Worm (Caenorhabditis elegans) whole organism, late embryonic: ENCODE results near the gene T07C4.12.

Source experiments
- C08G9.2 ChIP-seq: sonication (generic microtip); optimal IDR thresholded peaks from 2 replicates; lab custom pipeline; 2016; ENCODE audit warnings: mild to moderate bottlenecking, missing genetic modification characterization, moderate library complexity, missing compliant biosample characterization
- C38D4.7 ChIP-seq: fragments of 200-800 bp; sonication (Bioruptor generic); optimal IDR thresholded peaks from 2 replicates; lab custom pipeline; 2018; ENCODE audit warnings: mild to moderate bottlenecking, missing genetic modification characterization, moderate library complexity, missing compliant biosample characterization
- K02D7.2 ChIP-seq: sonication (generic microtip); optimal IDR thresholded peaks from 2 replicates; lab custom pipeline; 2017; ENCODE audit warnings: mild to moderate bottlenecking, missing genetic modification characterization, missing compliant biosample characterization
- K09A11.1 ChIP-seq: sonication (generic microtip); optimal IDR thresholded peaks from 2 replicates; lab custom pipeline; 2017; ENCODE audit warnings: antibody characterized with exemption, mild to moderate bottlenecking, missing genetic modification characterization, missing compliant biosample characterization; ENCODE audit not compliant: insufficient read depth
- Y22D7AL.16 ChIP-seq: sonication (generic microtip); optimal IDR thresholded peaks from 2 replicates; lab custom pipeline; 2016; ENCODE audit warnings: missing genetic modification characterization, missing compliant biosample characterization
- ceh-14 ChIP-seq: sonication (generic microtip); optimal IDR thresholded peaks from 2 replicates; lab custom pipeline; 2016; ENCODE audit warnings: missing genotype, missing genetic modification characterization, missing compliant biosample characterization
- ceh-18 ChIP-seq: sonication (generic microtip); optimal IDR thresholded peaks from 2 replicates; lab custom pipeline; 2016; ENCODE audit warnings: missing genetic modification characterization, missing compliant biosample characterization
- ceh-31 ChIP-seq: sonication (generic microtip); optimal IDR thresholded peaks from 2 replicates; lab custom pipeline; 2016; ENCODE audit warnings: missing genetic modification characterization, missing compliant biosample characterization
- ceh-34 ChIP-seq: sonication (generic microtip); optimal IDR thresholded peaks from 2 replicates; lab custom pipeline; 2016; ENCODE audit warnings: mild to moderate bottlenecking, missing genetic modification characterization, missing compliant biosample characterization
- ceh-45 ChIP-seq: fragments of 200-800 bp; sonication (Bioruptor generic); IDR thresholded peaks from 2 replicates; pipeline ENCODE4 v1.3.6; 2022; ENCODE audit warnings: missing genetic modification reagents, missing genetic modification characterization, missing compliant biosample characterization
- ceh-48 ChIP-seq: sonication (generic microtip); optimal IDR thresholded peaks from 2 replicates; lab custom pipeline; 2016; ENCODE audit warnings: missing genetic modification characterization, inconsistent platforms, missing compliant biosample characterization
- ceh-6 ChIP-seq: fragments of 200-800 bp; sonication (Bioruptor generic); optimal IDR thresholded peaks from 2 replicates; lab custom pipeline; 2018; ENCODE audit warnings: mild to moderate bottlenecking, missing genetic modification characterization, missing compliant biosample characterization
- dve-1 ChIP-seq: sonication (generic microtip); optimal IDR thresholded peaks from 2 replicates; lab custom pipeline; 2017; ENCODE audit warnings: antibody characterized with exemption, mild to moderate bottlenecking, missing genetic modification characterization, missing compliant biosample characterization
- elt-2 ChIP-seq: sonication (generic microtip); optimal IDR thresholded peaks from 2 replicates; lab custom pipeline; 2016; ENCODE audit warnings: missing genetic modification reagents, missing genetic modification characterization, missing compliant biosample characterization
- ets-4 ChIP-seq: sonication (generic microtip); optimal IDR thresholded peaks from 2 replicates; lab custom pipeline; 2016; ENCODE audit warnings: missing genetic modification characterization, missing compliant biosample characterization
- hlh-15 ChIP-seq: sonication (generic microtip); optimal IDR thresholded peaks from 2 replicates; lab custom pipeline; 2016; ENCODE audit warnings: missing genetic modification characterization, missing compliant biosample characterization
- hlh-30 ChIP-seq: sonication (generic microtip); optimal IDR thresholded peaks from 2 replicates; lab custom pipeline; 2017; ENCODE audit warnings: antibody characterized with exemption, missing genetic modification characterization, missing compliant biosample characterization; ENCODE audit not compliant: insufficient read depth
- madf-2 ChIP-seq: sonication (generic microtip); optimal IDR thresholded peaks from 2 replicates; lab custom pipeline; 2017; ENCODE audit warnings: missing genetic modification characterization, missing compliant biosample characterization
- nfya-1 ChIP-seq: sonication (generic microtip); optimal IDR thresholded peaks from 2 replicates; lab custom pipeline; 2017; ENCODE audit warnings: missing genetic modification characterization, mild to moderate bottlenecking, missing compliant biosample characterization, antibody characterized with exemption, moderate library complexity
- pag-3 ChIP-seq: sonication (generic microtip); optimal IDR thresholded peaks from 2 replicates; lab custom pipeline; 2016; ENCODE audit warnings: missing compliant biosample characterization, missing genetic modification characterization, borderline replicate concordance
- pax-1 ChIP-seq: fragments of 150-350 bp; optimal IDR thresholded peaks from 2 replicates; lab custom pipeline; 2014; ENCODE audit warnings: missing biosample characterization, missing genetic modification characterization
- pha-2 ChIP-seq: sonication (generic microtip); optimal IDR thresholded peaks from 2 replicates; lab custom pipeline; 2017; ENCODE audit warnings: mild to moderate bottlenecking, missing genetic modification characterization, missing compliant biosample characterization
- ref-2 ChIP-seq: sonication (generic microtip); optimal IDR thresholded peaks from 2 replicates; lab custom pipeline; 2016; ENCODE audit warnings: missing genetic modification characterization, missing compliant biosample characterization
- sox-2 ChIP-seq: fragments of 200-800 bp; sonication (Bioruptor generic); IDR thresholded peaks from 2 replicates; pipeline ENCODE4 v1.3.6; 2022; ENCODE audit warnings: missing genetic modification reagents, missing genetic modification characterization, missing compliant biosample characterization
- sox-4 ChIP-seq: sonication (generic microtip); optimal IDR thresholded peaks from 2 replicates; lab custom pipeline; 2017; ENCODE audit warnings: mild to moderate bottlenecking, missing genetic modification characterization, inconsistent platforms, missing compliant biosample characterization
- syd-9 ChIP-seq: sonication (generic microtip); optimal IDR thresholded peaks from 2 replicates; lab custom pipeline; 2016; ENCODE audit warnings: mild to moderate bottlenecking, missing genetic modification characterization, moderate library complexity, missing compliant biosample characterization
- ttx-3 ChIP-seq: sonication (generic microtip); optimal IDR thresholded peaks from 2 replicates; lab custom pipeline; 2016; ENCODE audit warnings: missing genetic modification reagents, missing genetic modification characterization, missing compliant biosample characterization
- unc-3 ChIP-seq, 2 experiments: fragments of 200-800 bp in 1 of 2; sonication (Bioruptor generic) in 1 of 2; sonication (generic microtip) in 1 of 2; conservative IDR thresholded peaks in 1 of 2; optimal IDR thresholded peaks in 1 of 2; 2 replicates each; pipeline versions ENCODE4 v1.3.6 to Lab custom; 2016 to 2022; ENCODE audit warnings: missing compliant biosample characterization in 2 of 2, missing genetic modification characterization in 2 of 2, missing genetic modification reagents in 1 of 2
- unc-42 ChIP-seq: sonication (generic microtip); optimal IDR thresholded peaks from 2 replicates; lab custom pipeline; 2016; ENCODE audit warnings: missing genotype, missing genetic modification characterization, missing compliant biosample characterization
- unc-55 ChIP-seq: sonication (generic microtip); optimal IDR thresholded peaks from 2 replicates; lab custom pipeline; 2017; ENCODE audit warnings: missing biosample characterization, missing genetic modification reagents, missing genetic modification characterization
- ztf-16 ChIP-seq: sonication (generic microtip); optimal IDR thresholded peaks from 2 replicates; lab custom pipeline; 2017; ENCODE audit warnings: missing genetic modification characterization, missing compliant biosample characterization

Gene T07C4.12

ce11 chrIII:10329811-10330210, 2.6 kb downstream of the T07C4.12 start:
- TF ChIP-seq elt-2 (tag; lab: Kevin White, UChicago) (peak; percentile 52), nfya-1 (tag; lab: Kevin White, UChicago) (no peak)

ce11 chrIII:10328565-10329541, 3.6 kb downstream of the T07C4.12 start:
- TF ChIP-seq nfya-1 (tag; lab: Kevin White, UChicago), result peak; percentile 2
- no peak for TF ChIP-seq ceh-31 (tag; lab: Kevin White, UChicago)
- TF ChIP-seq sox-2, result 0 out of 2 replicates have a peak, but pooled peaks have one; percentile 13
- TF ChIP-seq, all 69 proteins: peak for 2

ce11 chrIII:10326327-10326726, 6.1 kb downstream of the T07C4.12 start:
- TF ChIP-seq ceh-48 (tag; lab: Kevin White, UChicago) (no peak), ceh-45 (GFP tag; lab: Robert Waterston, UW) (no peak), nfya-1 (tag; lab: Kevin White, UChicago) (no peak), ztf-16 (tag; lab: Kevin White, UChicago) (no peak), hlh-30 (no peak), K09A11.1 (tag; lab: Kevin White, UChicago) (no peak), ceh-14 (tag; lab: Kevin White, UChicago) (no peak), Y22D7AL.16 (tag; lab: Kevin White, UChicago) (no peak), madf-2 (tag; lab: Kevin White, UChicago) (no peak), ceh-34 (no peak), pha-2 (tag; lab: Kevin White, UChicago) (no peak), unc-3 (GFP tag; conservative IDR thresholded peaks at IDR 0.05; lab: Robert Waterston, UW) (no peak), unc-3 (tag; optimal IDR thresholded peaks at IDR 0.05; lab: Kevin White, UChicago) (no peak), ref-2 (tag; lab: Kevin White, UChicago) (no peak)

- TF ChIP-seq pax-1 (tag; lab: Kevin White, UChicago), result no peak
- no peak for TF ChIP-seq C38D4.7 (GFP tag; lab: Kevin White, UChicago)
- no peak for TF ChIP-seq ets-4 (tag; lab: Kevin White, UChicago)
- no peak for TF ChIP-seq syd-9
- TF ChIP-seq unc-3 (GFP tag; conservative IDR thresholded peaks at IDR 0.05; lab: Robert Waterston, UW), result no peak
- TF ChIP-seq unc-3 (tag; optimal IDR thresholded peaks at IDR 0.05; lab: Kevin White, UChicago), result no peak
- no peak for TF ChIP-seq pag-3 (tag; lab: Kevin White, UChicago)
- TF ChIP-seq ztf-16 (tag; lab: Kevin White, UChicago), result no peak
- TF ChIP-seq hlh-30, result no peak
- no peak for TF ChIP-seq Y22D7AL.16 (tag; lab: Kevin White, UChicago)
- no peak for TF ChIP-seq unc-55 (GFP tag; lab: Kevin White, UChicago)
- TF ChIP-seq hlh-15 (tag; lab: Kevin White, UChicago), result no peak
- no peak for TF ChIP-seq C08G9.2
- no peak for TF ChIP-seq ceh-31 (tag; lab: Kevin White, UChicago)
- no peak for TF ChIP-seq ceh-6 (GFP tag; lab: Kevin White, UChicago)
- no peak for TF ChIP-seq sox-4 (tag; lab: Kevin White, UChicago)
These were observed 11.7 kb downstream of the T07C4.12 start, which contains the start of gene sas-7 for ce11 chrIII:10320788-10321187. Gene sas-7, plus strand, starts transcription at chrIII:10321019.

ce11 chrIII:10318755-10319154, 13.7 kb downstream of the T07C4.12 start, which contains the start of gene unc-69:
Gene unc-69, plus strand, starts transcription at chrIII:10318939.
- TF ChIP-seq dve-1 (tag; lab: Kevin White, UChicago) (peak; percentile 2), ceh-34 (peak; percentile 30), unc-55 (GFP tag; lab: Kevin White, UChicago) (peak; percentile 10), ceh-31 (tag; lab: Kevin White, UChicago) (peak; percentile 35), K02D7.2 (no peak), ceh-6 (GFP tag; lab: Kevin White, UChicago) (no peak), ref-2 (tag; lab: Kevin White, UChicago) (peak; percentile 30), ceh-18 (tag; lab: Kevin White, UChicago) (peak; percentile 6), ttx-3 (tag; lab: Kevin White, UChicago) (no peak), ceh-48 (tag; lab: Kevin White, UChicago) (peak; percentile 99), unc-42 (peak; percentile 51), nfya-1 (tag; lab: Kevin White, UChicago) (peak; percentile 75)
